Worm (Caenorhabditis elegans) whole organism, L2 larva: ENCODE measurements around the gene pfd-2.

Experiments
- R02D3.7 ChIP-seq: fragments of 150-350 bp; optimal IDR thresholded peaks from 2 replicates; lab custom pipeline; 2014; ENCODE audit warnings: missing biosample characterization, missing genetic modification characterization
- ZK546.5 ChIP-seq: sonication (generic microtip); optimal IDR thresholded peaks from 2 replicates; lab custom pipeline; 2017; ENCODE audit warnings: missing biosample characterization, missing genetic modification characterization
- elt-1 ChIP-seq: fragments of 150-350 bp; optimal IDR thresholded peaks from 2 replicates; lab custom pipeline; 2014; ENCODE audit warnings: missing biosample characterization, missing genetic modification characterization
- lin-13 ChIP-seq: fragments of 150-350 bp; optimal IDR thresholded peaks from 2 replicates; lab custom pipeline; 2014; ENCODE audit warnings: missing biosample characterization, missing genetic modification reagents, missing genetic modification characterization
- mab-5 ChIP-seq: fragments of 150-350 bp; optimal IDR thresholded peaks from 2 replicates; lab custom pipeline; 2014; ENCODE audit warnings: missing biosample characterization, missing genetic modification characterization
- nhr-237 ChIP-seq: fragments of 150-350 bp; optimal IDR thresholded peaks from 2 replicates; lab custom pipeline; 2014; ENCODE audit warnings: missing biosample characterization, missing genetic modification characterization
- nhr-25 ChIP-seq: fragments of 150-350 bp; sonication (generic microtip); optimal IDR thresholded peaks from 3 replicates; lab custom pipeline; 2014; ENCODE audit warnings: missing biosample characterization, missing genetic modification characterization
- nhr-6 ChIP-seq: fragments of 150-350 bp; optimal IDR thresholded peaks from 2 replicates; lab custom pipeline; 2014; ENCODE audit warnings: missing biosample characterization, missing genetic modification characterization
- nhr-77 ChIP-seq: fragments of 150-350 bp; optimal IDR thresholded peaks from 2 replicates; lab custom pipeline; 2014; ENCODE audit warnings: missing biosample characterization, missing genetic modification characterization
- skn-1 ChIP-seq: sonication (generic microtip); optimal IDR thresholded peaks from 2 replicates; lab custom pipeline; 2017; ENCODE audit warnings: missing biosample characterization, missing genetic modification characterization
- unc-39 ChIP-seq: fragments of 150-350 bp; optimal IDR thresholded peaks from 2 replicates; lab custom pipeline; 2014; ENCODE audit warnings: missing biosample characterization, missing genetic modification characterization
- ztf-11 ChIP-seq: sonication (generic microtip); optimal IDR thresholded peaks from 2 replicates; lab custom pipeline; 2017; ENCODE audit warnings: missing biosample characterization, missing genetic modification characterization

DNA sequence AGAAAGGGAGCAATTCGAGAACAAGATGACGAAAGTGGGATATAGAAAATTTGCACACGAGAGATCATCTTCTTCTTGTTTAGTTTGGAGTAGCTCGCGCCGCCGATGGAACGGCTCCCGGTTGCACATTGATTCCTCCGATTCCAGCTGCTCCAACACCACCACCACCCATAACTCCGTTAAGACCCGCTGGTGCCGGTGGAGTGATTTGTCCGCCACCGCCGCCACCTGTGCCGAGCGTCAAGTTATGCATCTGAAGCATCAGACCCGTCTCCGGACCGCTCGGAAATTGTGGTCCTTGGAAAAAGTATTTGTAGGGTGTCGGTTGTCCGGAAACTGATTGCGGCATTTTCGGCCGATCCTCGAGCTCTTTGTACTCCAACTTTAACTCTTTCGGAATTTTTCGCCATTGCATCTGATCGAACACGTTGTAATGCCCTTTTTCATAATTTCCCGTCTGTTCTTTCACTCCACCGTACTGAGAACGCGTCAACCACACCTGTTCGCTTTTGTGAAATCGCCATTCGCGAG is 46.4 kb downstream of the pfd-2 start:
- TF ChIP-seq skn-1 (tag; lab: Kevin White, UChicago) (no peak), unc-39 (tag; lab: Kevin White, UChicago) (no peak), ztf-11 (tag; lab: Kevin White, UChicago) (no peak), mab-5 (tag; lab: Kevin White, UChicago) (no peak), ZK546.5 (no peak), nhr-77 (tag; lab: Kevin White, UChicago) (no peak), elt-1 (tag; lab: Kevin White, UChicago) (no peak), nhr-237 (tag; lab: Kevin White, UChicago) (no peak), nhr-6 (tag; lab: Kevin White, UChicago) (no peak), lin-13 (no peak), nhr-25 (tag; lab: Kevin White, UChicago) (no peak), R02D3.7 (no peak)
